Worm (Caenorhabditis elegans): ENCODE measurements around the gene pkc-2.

pkc-2 gene

ce11 chrX:9431002-9431482 is 66.4 kb downstream of the pkc-2 start, which contains the start of gene B0272.3 (continued):
- TF ChIP-seq nhr-77 (tag; optimal IDR thresholded peaks at IDR 0.05) = peak; percentile 56
- TF ChIP-seq nhr-71 (tag; optimal IDR thresholded peaks at IDR 0.05) = peak; percentile 72
- no peak for TF ChIP-seq nhr-28 (tag; optimal IDR thresholded peaks at IDR 0.05)
- TF ChIP-seq ceh-90 (tag; optimal IDR thresholded peaks at IDR 0.05) = no peak
- TF ChIP-seq tbx-2 (tag; optimal IDR thresholded peaks at IDR 0.05) = peak; percentile 32
- TF ChIP-seq mep-1 (tag; optimal IDR thresholded peaks at IDR 0.05) = peak; percentile 36
- peak; percentile 4 to 44 for TF ChIP-seq lsy-2 (tag; optimal IDR thresholded peaks at IDR 0.05)
- no peak for TF ChIP-seq aly-2 (tag; optimal IDR thresholded peaks at IDR 0.05)
- TF ChIP-seq ceh-63 (GFP tag; optimal IDR thresholded peaks at IDR 0.05) = no peak
- TF ChIP-seq hlh-4 (tag; optimal IDR thresholded peaks at IDR 0.05) = no peak
- TF ChIP-seq nhr-11 (tag; optimal IDR thresholded peaks at IDR 0.05) = no peak
